Worm (Caenorhabditis elegans): Measurements from ENCODE around the gene F54H12.4.
A peak's percentile ranks its signal among the peaks of the same experiment; 100 is the strongest.

F54H12.4 gene

ce11 chrIII:7933235-7933634, 29.3 kb downstream of the F54H12.4 start, which contains the start of gene ran-2:
ran-2 (plus strand) TSS chrIII:7933535.
- TF ChIP-seq lin-35 (GFP tag; optimal IDR thresholded peaks at IDR 0.05) = peak in 1 of 2 experiments; percentile 11
- no peak for TF ChIP-seq alr-1 (tag; optimal IDR thresholded peaks at IDR 0.05; ENCODE audit: borderline replicate concordance)
- TF ChIP-seq nhr-47 (tag; optimal IDR thresholded peaks at IDR 0.05) = no peak
- TF ChIP-seq efl-3 (GFP tag; optimal IDR thresholded peaks at IDR 0.05) = no peak

ce11 chrIII:7928549-7929129, 33.9 kb downstream of the F54H12.4 start, which contains the start of the genes C29E4.13 and npp-15:
C29E4.13 (minus strand) TSS chrIII:7928717.
npp-15 (plus strand) TSS chrIII:7929043.
- TF ChIP-seq nhr-71 (tag; optimal IDR thresholded peaks at IDR 0.05) (peak; percentile 53), unc-130 (tag; optimal IDR thresholded peaks at IDR 0.05) (no peak), xbp-1 (tag; optimal IDR thresholded peaks at IDR 0.05) (peak; percentile 39), lsy-2 (tag; optimal IDR thresholded peaks at IDR 0.05) (peak; percentile 64 to 74), nhr-84 (tag; optimal IDR thresholded peaks at IDR 0.05) (no peak), isw-1 (GFP tag; IDR thresholded peaks at IDR 0.05) (no peak), C16A3.4 (tag; optimal IDR thresholded peaks at IDR 0.05) (peak; percentile 55), unc-86 (tag; optimal IDR thresholded peaks at IDR 0.05) (peak; percentile 15), mep-1 (tag; optimal IDR thresholded peaks at IDR 0.05) (peak; percentile 70), C04F5.9 (tag; optimal IDR thresholded peaks at IDR 0.05) (no peak), nhr-77 (tag; optimal IDR thresholded peaks at IDR 0.05) (no peak), efl-1 (optimal IDR thresholded peaks at IDR 0.05) (peak; percentile 64 to 81), efl-1 (GFP tag; optimal IDR thresholded peaks at IDR 0.05 in 1 of 2) (peak; percentile 83 to 98), snu-23 (GFP tag; optimal IDR thresholded peaks at IDR 0.05) (peak; percentile 63), F16B12.6 (tag; optimal IDR thresholded peaks at IDR 0.05) (peak; percentile 44), swsn-7 (tag; optimal IDR thresholded peaks at IDR 0.05) (peak; percentile 34), lin-35 (GFP tag; optimal IDR thresholded peaks at IDR 0.05) (peak; percentile 74 to 87), skn-1 (tag; optimal IDR thresholded peaks at IDR 0.05) (peak; percentile 24), nhr-90 (tag; optimal IDR thresholded peaks at IDR 0.05; ENCODE audit: poor library complexity) (peak; percentile 27), blmp-1 (tag; optimal IDR thresholded peaks at IDR 0.05) (peak; percentile 33), dpl-1 (GFP tag; optimal IDR thresholded peaks at IDR 0.05) (peak; percentile 56 to 87 (median 83)), pag-3 (tag; optimal IDR thresholded peaks at IDR 0.05; ENCODE audit: borderline replicate concordance, insufficient read depth) (no peak), lin-39 (tag; optimal IDR thresholded peaks at IDR 0.05) (peak; percentile 29), ceh-82 (tag; optimal IDR thresholded peaks at IDR 0.05) (peak in 1 of 3 experiments; percentile 35), mdl-1 (tag; optimal IDR thresholded peaks at IDR 0.05) (peak in 1 of 2 experiments; percentile 17), lin-15B (tag; optimal IDR thresholded peaks at IDR 0.05) (peak; percentile 18), rnt-1 (tag; optimal IDR thresholded peaks at IDR 0.05) (peak; percentile 64), nhr-20 (tag; optimal IDR thresholded peaks at IDR 0.05) (peak; percentile 51)

DNA sequence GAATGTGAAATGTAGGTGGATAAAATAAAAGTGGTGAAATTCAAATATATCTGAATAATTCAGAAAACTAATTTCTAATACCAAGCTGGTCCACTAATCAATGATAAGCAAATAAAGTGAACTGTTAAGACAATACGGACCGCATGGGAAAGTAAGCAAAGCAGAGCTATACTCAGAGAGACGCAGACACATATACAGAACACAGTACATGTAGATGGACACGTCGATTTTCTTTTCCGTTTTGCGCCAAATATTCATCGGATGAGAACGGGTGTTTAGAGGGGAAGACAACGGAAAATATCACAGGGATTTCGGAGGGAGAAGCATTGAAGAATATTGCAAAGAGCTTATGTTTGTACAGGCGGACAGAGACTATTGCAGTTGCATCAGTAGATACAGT, 36.6 kb downstream of the F54H12.4 start:
- TF ChIP-seq xbp-1 (tag; optimal IDR thresholded peaks at IDR 0.05) (no peak), nhr-20 (tag; optimal IDR thresholded peaks at IDR 0.05) (no peak), jun-1 (tag; optimal IDR thresholded peaks at IDR 0.05) (no peak), blmp-1 (tag; optimal IDR thresholded peaks at IDR 0.05) (peak; percentile 27)

- TF ChIP-seq egl-27 (tag; optimal IDR thresholded peaks at IDR 0.05) (no peak), unc-98 (GFP tag; IDR thresholded peaks at IDR 0.05) (no peak), mab-9 (GFP tag; IDR thresholded peaks at IDR 0.05) (no peak), vab-15 (tag; optimal IDR thresholded peaks at IDR 0.05) (no peak), isw-1 (GFP tag; IDR thresholded peaks at IDR 0.05) (no peak), hpl-2 (GFP tag; optimal IDR thresholded peaks at IDR 0.05) (no peak), mef-2 (tag; optimal IDR thresholded peaks at IDR 0.05) (no peak), nhr-76 (tag; optimal IDR thresholded peaks at IDR 0.05) (no peak), ceh-63 (GFP tag; optimal IDR thresholded peaks at IDR 0.05) (no peak), lin-13 (GFP tag; optimal IDR thresholded peaks at IDR 0.05) (no peak), zip-4 (GFP tag; optimal IDR thresholded peaks at IDR 0.05) (no peak), pax-3 (tag; optimal IDR thresholded peaks at IDR 0.05) (no peak), dsc-1 (tag; optimal IDR thresholded peaks at IDR 0.05) (no peak), ceh-82 (tag; optimal IDR thresholded peaks at IDR 0.05) (no peak), snu-23 (GFP tag; optimal IDR thresholded peaks at IDR 0.05) (no peak), nhr-77 (tag; optimal IDR thresholded peaks at IDR 0.05) (no peak), nhr-85 (tag) (no peak), swsn-7 (tag; optimal IDR thresholded peaks at IDR 0.05) (no peak)
Observed at ce11 chrIII:7924821-7925220, 37.7 kb downstream of the F54H12.4 start, which contains the start of gene tag-250. tag-250 (minus strand) TSS chrIII:7924921.
